Worm (Caenorhabditis elegans) whole organism, late embryonic: ENCODE measurements around the gene C53B4.2.

Source experiments
- C08G9.2 ChIP-seq: sonication (generic microtip); optimal IDR thresholded peaks from 2 replicates; lab custom pipeline; 2016; ENCODE audit warnings: mild to moderate bottlenecking, missing genetic modification characterization, moderate library complexity, missing compliant biosample characterization
- F13H6.1 ChIP-seq: sonication (generic microtip); optimal IDR thresholded peaks from 2 replicates; lab custom pipeline; 2016; ENCODE audit warnings: missing genetic modification characterization, missing compliant biosample characterization
- K02D7.2 ChIP-seq: sonication (generic microtip); optimal IDR thresholded peaks from 2 replicates; lab custom pipeline; 2017; ENCODE audit warnings: mild to moderate bottlenecking, missing genetic modification characterization, missing compliant biosample characterization
- T23F11.4 ChIP-seq: fragments of 200-800 bp; sonication (Bioruptor generic); optimal IDR thresholded peaks from 2 replicates; lab custom pipeline; 2018; ENCODE audit warnings: mild to moderate bottlenecking, missing genetic modification characterization, missing compliant biosample characterization
- Y22D7AL.16 ChIP-seq: sonication (generic microtip); optimal IDR thresholded peaks from 2 replicates; lab custom pipeline; 2016; ENCODE audit warnings: missing genetic modification characterization, missing compliant biosample characterization
- ceh-18 ChIP-seq: sonication (generic microtip); optimal IDR thresholded peaks from 2 replicates; lab custom pipeline; 2016; ENCODE audit warnings: missing genetic modification characterization, missing compliant biosample characterization
- ceh-19 ChIP-seq: fragments of 200-800 bp; sonication (Bioruptor generic); optimal IDR thresholded peaks from 2 replicates; lab custom pipeline; 2018; ENCODE audit warnings: mild to moderate bottlenecking, missing genetic modification characterization, missing compliant biosample characterization
- ceh-30 ChIP-seq: fragments of 150-350 bp; optimal IDR thresholded peaks from 2 replicates; lab custom pipeline; 2014; ENCODE audit warnings: missing biosample characterization, missing genetic modification characterization
- ceh-31 ChIP-seq: sonication (generic microtip); optimal IDR thresholded peaks from 2 replicates; lab custom pipeline; 2016; ENCODE audit warnings: missing genetic modification characterization, missing compliant biosample characterization
- ceh-45 ChIP-seq: fragments of 200-800 bp; sonication (Bioruptor generic); IDR thresholded peaks from 2 replicates; pipeline ENCODE4 v1.3.6; 2022; ENCODE audit warnings: missing genetic modification reagents, missing genetic modification characterization, missing compliant biosample characterization
- ceh-48 ChIP-seq: sonication (generic microtip); optimal IDR thresholded peaks from 2 replicates; lab custom pipeline; 2016; ENCODE audit warnings: missing genetic modification characterization, inconsistent platforms, missing compliant biosample characterization
- elt-4 ChIP-seq: sonication (generic microtip); optimal IDR thresholded peaks from 2 replicates; lab custom pipeline; 2016; ENCODE audit warnings: missing genetic modification characterization, missing compliant biosample characterization
- ets-4 ChIP-seq: sonication (generic microtip); optimal IDR thresholded peaks from 2 replicates; lab custom pipeline; 2016; ENCODE audit warnings: missing genetic modification characterization, missing compliant biosample characterization
- eyg-1 ChIP-seq: sonication (generic microtip); optimal IDR thresholded peaks from 2 replicates; lab custom pipeline; 2016; ENCODE audit warnings: missing genotype, missing genetic modification characterization, missing compliant biosample characterization
- fax-1 ChIP-seq: sonication (generic microtip); optimal IDR thresholded peaks from 2 replicates; lab custom pipeline; 2016; ENCODE audit warnings: missing genotype, missing genetic modification characterization, missing compliant biosample characterization
- fkh-6 ChIP-seq: sonication (generic microtip); optimal IDR thresholded peaks from 2 replicates; lab custom pipeline; 2016; ENCODE audit warnings: missing genetic modification characterization, missing compliant biosample characterization
- gmeb-2 ChIP-seq: sonication (generic microtip); optimal IDR thresholded peaks from 2 replicates; lab custom pipeline; 2016; ENCODE audit warnings: missing genetic modification characterization, inconsistent platforms, missing compliant biosample characterization
- hlh-8 ChIP-seq: sonication (generic microtip); optimal IDR thresholded peaks from 2 replicates; lab custom pipeline; 2016; ENCODE audit warnings: missing genotype, missing genetic modification characterization, missing compliant biosample characterization
- lin-11 ChIP-seq: fragments of 200-800 bp; sonication (Bioruptor generic); optimal IDR thresholded peaks from 2 replicates; lab custom pipeline; 2018; ENCODE audit warnings: mild to moderate bottlenecking, missing genetic modification characterization, missing compliant biosample characterization
- madf-2 ChIP-seq: sonication (generic microtip); optimal IDR thresholded peaks from 2 replicates; lab custom pipeline; 2017; ENCODE audit warnings: missing genetic modification characterization, missing compliant biosample characterization
- nfya-1 ChIP-seq: sonication (generic microtip); optimal IDR thresholded peaks from 2 replicates; lab custom pipeline; 2017; ENCODE audit warnings: missing genetic modification characterization, mild to moderate bottlenecking, missing compliant biosample characterization, antibody characterized with exemption, moderate library complexity
- nhr-232 ChIP-seq: sonication (generic microtip); optimal IDR thresholded peaks from 2 replicates; lab custom pipeline; 2016; ENCODE audit warnings: missing genetic modification characterization, missing compliant biosample characterization
- npax-4 ChIP-seq: sonication (generic microtip); optimal IDR thresholded peaks from 2 replicates; lab custom pipeline; 2016; ENCODE audit warnings: missing genetic modification characterization, missing compliant biosample characterization
- pag-3 ChIP-seq: sonication (generic microtip); optimal IDR thresholded peaks from 2 replicates; lab custom pipeline; 2016; ENCODE audit warnings: missing compliant biosample characterization, missing genetic modification characterization, borderline replicate concordance
- pax-1 ChIP-seq: fragments of 150-350 bp; optimal IDR thresholded peaks from 2 replicates; lab custom pipeline; 2014; ENCODE audit warnings: missing biosample characterization, missing genetic modification characterization
- pha-2 ChIP-seq: sonication (generic microtip); optimal IDR thresholded peaks from 2 replicates; lab custom pipeline; 2017; ENCODE audit warnings: mild to moderate bottlenecking, missing genetic modification characterization, missing compliant biosample characterization
- pros-1 ChIP-seq: fragments of 150-350 bp; optimal IDR thresholded peaks from 2 replicates; lab custom pipeline; 2014; ENCODE audit warnings: missing biosample characterization, missing genetic modification reagents, missing genetic modification characterization
- ref-2 ChIP-seq: sonication (generic microtip); optimal IDR thresholded peaks from 2 replicates; lab custom pipeline; 2016; ENCODE audit warnings: missing genetic modification characterization, missing compliant biosample characterization
- sdc-2 ChIP-seq: sonication (generic microtip); optimal IDR thresholded peaks from 2 replicates; lab custom pipeline; 2016; ENCODE audit warnings: missing genotype, missing genetic modification characterization, missing compliant biosample characterization
- ttx-3 ChIP-seq: sonication (generic microtip); optimal IDR thresholded peaks from 2 replicates; lab custom pipeline; 2016; ENCODE audit warnings: missing genetic modification reagents, missing genetic modification characterization, missing compliant biosample characterization
- unc-3 ChIP-seq, 2 experiments: fragments of 200-800 bp in 1 of 2; sonication (Bioruptor generic) in 1 of 2; sonication (generic microtip) in 1 of 2; conservative IDR thresholded peaks in 1 of 2; optimal IDR thresholded peaks in 1 of 2; 2 replicates each; pipeline versions ENCODE4 v1.3.6 to Lab custom; 2016 to 2022; ENCODE audit warnings: missing compliant biosample characterization in 2 of 2, missing genetic modification characterization in 2 of 2, missing genetic modification reagents in 1 of 2
- unc-42 ChIP-seq: sonication (generic microtip); optimal IDR thresholded peaks from 2 replicates; lab custom pipeline; 2016; ENCODE audit warnings: missing genotype, missing genetic modification characterization, missing compliant biosample characterization
- ztf-16 ChIP-seq: sonication (generic microtip); optimal IDR thresholded peaks from 2 replicates; lab custom pipeline; 2017; ENCODE audit warnings: missing genetic modification characterization, missing compliant biosample characterization

The C53B4.2 gene

DNA sequence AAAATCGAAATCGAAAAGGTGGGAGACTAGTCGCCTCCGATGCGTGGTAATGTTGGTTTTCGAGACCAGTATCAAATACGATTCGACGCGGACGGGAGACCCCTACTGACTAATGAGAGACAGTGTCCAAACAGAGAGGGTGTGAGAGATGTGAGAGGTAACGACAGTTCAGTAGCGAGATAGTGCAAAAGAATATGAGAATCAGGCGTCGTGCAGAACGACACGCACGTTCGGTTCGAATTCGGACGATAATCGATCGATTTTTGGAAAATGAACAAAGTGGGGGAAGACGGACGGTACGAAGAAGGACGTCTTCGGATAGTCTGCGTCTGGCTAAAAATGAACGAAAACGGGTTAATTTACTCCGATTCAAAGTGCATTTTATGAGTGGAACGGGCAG lies 44.0 kb upstream of the C53B4.2 start, which contains the start of gene D1046.16:
D1046.16 (plus strand) TSS at position 195 of the 400 bp plus-strand sequence.
- TF ChIP-seq ceh-31 (tag; lab: Kevin White, UChicago), result peak; percentile 20
- no peak for TF ChIP-seq nhr-232 (tag; lab: Kevin White, UChicago)
- TF ChIP-seq eyg-1 (tag; lab: Kevin White, UChicago), result no peak
- TF ChIP-seq ceh-19 (GFP tag; lab: Kevin White, UChicago), result no peak
- peak; percentile 31 for TF ChIP-seq ref-2 (tag; lab: Kevin White, UChicago)
- no peak for TF ChIP-seq Y22D7AL.16 (tag; lab: Kevin White, UChicago)
- no peak for TF ChIP-seq pag-3 (tag; lab: Kevin White, UChicago)
- no peak for TF ChIP-seq madf-2 (tag; lab: Kevin White, UChicago)
- no peak for TF ChIP-seq pha-2 (tag; lab: Kevin White, UChicago)
- no peak for TF ChIP-seq gmeb-2 (tag; lab: Kevin White, UChicago)
- no peak for TF ChIP-seq ceh-18 (tag; lab: Kevin White, UChicago)
- no peak for TF ChIP-seq ceh-30 (tag; lab: Kevin White, UChicago)
- TF ChIP-seq C08G9.2 (tag; lab: Kevin White, UChicago), result no peak
- TF ChIP-seq, all 69 proteins: peak for 2

DNA sequence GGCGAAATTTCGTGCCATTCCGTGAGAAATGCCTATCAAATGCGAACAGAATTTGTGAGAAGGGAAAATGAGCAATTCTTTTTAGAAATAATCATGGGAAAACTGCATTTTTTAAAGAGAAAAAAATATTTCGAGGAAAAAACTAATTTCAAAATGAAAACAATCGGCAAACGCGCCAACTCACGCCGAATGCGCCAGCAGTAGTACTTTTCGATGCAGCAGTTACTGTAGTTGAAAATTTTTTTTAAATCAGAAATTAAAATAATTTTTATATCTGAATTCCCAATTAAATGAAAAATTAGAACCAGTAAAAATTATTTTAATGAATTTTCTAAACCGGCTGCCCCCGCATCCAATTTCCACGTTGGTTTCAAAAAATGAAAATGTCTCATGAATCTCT lies 42.6 kb upstream of the C53B4.2 start:
- TF ChIP-seq ztf-16 (tag; lab: Kevin White, UChicago), result no peak
- TF ChIP-seq unc-42, result no peak
- no peak for TF ChIP-seq unc-3 (GFP tag; conservative IDR thresholded peaks at IDR 0.05; lab: Robert Waterston, UW)
- no peak for TF ChIP-seq unc-3 (tag; optimal IDR thresholded peaks at IDR 0.05; lab: Kevin White, UChicago)
- TF ChIP-seq nfya-1 (tag; lab: Kevin White, UChicago), result no peak
- no peak for TF ChIP-seq pax-1 (tag; lab: Kevin White, UChicago)
- TF ChIP-seq lin-11 (tag; lab: Kevin White, UChicago), result no peak
- TF ChIP-seq pag-3 (tag; lab: Kevin White, UChicago), result no peak
- TF ChIP-seq fax-1, result no peak

DNA sequence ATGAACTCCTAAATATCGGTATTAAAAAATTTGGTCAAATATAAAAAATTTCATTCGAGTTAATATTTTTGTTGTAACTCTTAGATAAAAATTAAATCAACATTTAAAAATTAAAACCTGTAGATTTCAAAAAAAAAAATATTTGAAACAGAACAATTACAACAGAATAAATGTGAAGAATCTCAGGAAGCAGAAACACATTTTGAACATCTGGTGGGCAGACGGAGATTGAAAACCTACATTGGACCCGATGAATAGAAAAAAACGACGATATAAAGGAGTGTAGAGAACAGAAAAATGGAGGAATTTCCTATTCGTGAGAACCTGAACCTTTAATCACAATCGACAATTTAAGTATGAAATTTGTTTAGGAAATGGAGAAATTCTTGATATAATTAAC lies 41.9 kb upstream of the C53B4.2 start:
- TF ChIP-seq hlh-8 (tag; lab: Kevin White, UChicago) (peak; percentile 61), C08G9.2 (tag; lab: Kevin White, UChicago) (no peak), fkh-6 (no peak)
- TF ChIP-seq, all 69 proteins: peak for 1

ce11 chrIV:8925990-8926389 lies 40.0 kb upstream of the C53B4.2 start, which contains the start of the genes D1046.2 and cfim-2:
Gene D1046.2, minus strand, starts transcription at chrIV:8926067.
Gene cfim-2, plus strand, starts transcription at chrIV:8926324.
- TF ChIP-seq unc-42, result peak; percentile 7
- peak; percentile 53 for TF ChIP-seq ceh-48
- no peak for TF ChIP-seq ceh-45 (GFP tag; lab: Robert Waterston, UW)
- no peak for TF ChIP-seq ets-4 (tag; lab: Kevin White, UChicago)

- TF ChIP-seq npax-4 (tag; lab: Kevin White, UChicago), result no peak
- no peak for TF ChIP-seq pros-1 (tag; lab: Kevin White, UChicago)
- no peak for TF ChIP-seq F13H6.1
- TF ChIP-seq ttx-3 (tag; lab: Kevin White, UChicago), result no peak
- TF ChIP-seq sdc-2 (tag; lab: Kevin White, UChicago), result no peak
- no peak for TF ChIP-seq T23F11.4 (GFP tag; lab: Kevin White, UChicago)
- TF ChIP-seq K02D7.2, result no peak
- TF ChIP-seq fkh-6, result no peak
- TF ChIP-seq elt-4 (tag; lab: Kevin White, UChicago), result no peak
- TF ChIP-seq gmeb-2 (tag; lab: Kevin White, UChicago), result no peak
These were observed 39.5 kb upstream of the C53B4.2 start for ce11 chrIV:8926511-8926910.
